Fruit fly (Drosophila melanogaster) whole organism, prepupa: ENCODE data around the gene CG15021.

Experiments
- Blimp-1 ChIP-seq: fragments of 200-800 bp; sonication (Bioruptor generic); optimal IDR thresholded peaks from 3 replicates; lab custom pipeline; 2017; ENCODE audit warnings: missing biosample characterization, missing genetic modification characterization, mild to moderate bottlenecking, moderate library complexity, missing genetic modification reagents
- CG10631 ChIP-seq: fragments of 200-800 bp; sonication (Bioruptor generic); optimal IDR thresholded peaks from 2 replicates; lab custom pipeline; 2016; ENCODE audit warnings: missing biosample characterization, missing genetic modification characterization
- CG10669 ChIP-seq: fragments of 200-800 bp; sonication (Bioruptor generic); optimal IDR thresholded peaks from 3 replicates; lab custom pipeline; 2018; ENCODE audit warnings: missing biosample characterization, mild to moderate bottlenecking, missing genetic modification characterization, moderate library complexity
- CG11294 ChIP-seq: fragments of 200-800 bp; sonication (Bioruptor generic); IDR thresholded peaks from 2 replicates; pipeline ENCODE4 v1.3.6; 2022; ENCODE audit warnings: missing biosample characterization, missing genetic modification characterization
- CG11762 ChIP-seq: fragments of 200-800 bp; sonication (Bioruptor generic); optimal IDR thresholded peaks from 3 replicates; lab custom pipeline; 2016; ENCODE audit warnings: missing biosample characterization, missing genetic modification characterization; ENCODE audit not compliant: insufficient read depth
- CG11902 ChIP-seq: fragments of 200-800 bp; sonication (Bioruptor generic); optimal IDR thresholded peaks from 3 replicates; lab custom pipeline; 2016; ENCODE audit warnings: missing biosample characterization, missing genetic modification characterization
- CG1621 ChIP-seq: fragments of 200-800 bp; sonication (Bioruptor generic); optimal IDR thresholded peaks from 3 replicates; lab custom pipeline; 2018; ENCODE audit warnings: missing biosample characterization, mild to moderate bottlenecking, missing genetic modification characterization
- CG16779 ChIP-seq: fragments of 200-800 bp; sonication (Bioruptor generic); optimal IDR thresholded peaks from 3 replicates; lab custom pipeline; 2017; ENCODE audit warnings: missing biosample characterization, mild to moderate bottlenecking, missing genetic modification characterization
- CG32006 ChIP-seq: fragments of 200-800 bp; sonication (Bioruptor generic); optimal IDR thresholded peaks from 3 replicates; lab custom pipeline; 2017; ENCODE audit warnings: missing biosample characterization, mild to moderate bottlenecking, missing genetic modification characterization
- CG3919 ChIP-seq: fragments of 200-800 bp; sonication (Bioruptor generic); optimal IDR thresholded peaks from 3 replicates; lab custom pipeline; 2016; ENCODE audit warnings: missing biosample characterization, missing genetic modification characterization
- CG4318 ChIP-seq: fragments of 200-800 bp; sonication (Bioruptor generic); optimal IDR thresholded peaks from 3 replicates; lab custom pipeline; 2017; ENCODE audit warnings: missing biosample characterization, mild to moderate bottlenecking, missing genetic modification characterization
- CG6163 ChIP-seq: fragments of 200-800 bp; sonication (Bioruptor generic); IDR thresholded peaks from 3 replicates; pipeline ENCODE4 v1.3.6; 2022; ENCODE audit warnings: missing biosample characterization, missing genetic modification characterization
- CG6276 ChIP-seq: fragments of 200-800 bp; sonication (Bioruptor generic); optimal IDR thresholded peaks from 2 replicates; lab custom pipeline; 2017; ENCODE audit warnings: missing biosample characterization, mild to moderate bottlenecking, missing genetic modification characterization
- CG6792 ChIP-seq: fragments of 200-800 bp; sonication (Bioruptor generic); optimal IDR thresholded peaks from 3 replicates; lab custom pipeline; 2016; ENCODE audit warnings: missing biosample characterization, missing genetic modification characterization
- CG6808 ChIP-seq: fragments of 200-800 bp; sonication (Bioruptor generic); optimal IDR thresholded peaks from 3 replicates; lab custom pipeline; 2017; ENCODE audit warnings: missing biosample characterization, missing genetic modification characterization, mild to moderate bottlenecking, moderate library complexity, missing genetic modification reagents
- CG6854 ChIP-seq: fragments of 200-800 bp; sonication (Bioruptor generic); optimal IDR thresholded peaks from 2 replicates; lab custom pipeline; 2017; ENCODE audit warnings: missing biosample characterization, mild to moderate bottlenecking, missing genetic modification characterization
- CG7368 ChIP-seq: fragments of 200-800 bp; sonication (Bioruptor generic); optimal IDR thresholded peaks from 3 replicates; lab custom pipeline; 2016; ENCODE audit warnings: missing biosample characterization, missing genetic modification characterization
- CG8119 ChIP-seq: fragments of 200-800 bp; sonication (Bioruptor generic); IDR thresholded peaks from 3 replicates; pipeline ENCODE4 v1.3.6; 2022; ENCODE audit warnings: missing biosample characterization, missing genetic modification characterization
- CG8319 ChIP-seq: fragments of 200-800 bp; sonication (Bioruptor generic); optimal IDR thresholded peaks from 3 replicates; lab custom pipeline; 2016; ENCODE audit warnings: missing biosample characterization, missing genetic modification characterization
- CG8632 ChIP-seq: fragments of 200-800 bp; sonication (Bioruptor generic); optimal IDR thresholded peaks from 3 replicates; lab custom pipeline; 2016; ENCODE audit warnings: missing biosample characterization, missing genetic modification characterization
- CG9139 ChIP-seq: fragments of 200-800 bp; sonication (Bioruptor generic); optimal IDR thresholded peaks from 3 replicates; lab custom pipeline; 2017; ENCODE audit warnings: missing biosample characterization, mild to moderate bottlenecking, missing genetic modification characterization
- Eip75B ChIP-seq: fragments of 200-800 bp; sonication (Bioruptor generic); optimal IDR thresholded peaks from 3 replicates; lab custom pipeline; 2016; ENCODE audit warnings: missing biosample characterization, missing genetic modification characterization
- Eip78C ChIP-seq: fragments of 200-800 bp; sonication (Bioruptor generic); peaks from one replicate; lab custom pipeline; 2016; ENCODE audit warnings: missing biosample characterization, missing genetic modification characterization
- Gug ChIP-seq: fragments of 200-800 bp; sonication (Bioruptor generic); IDR thresholded peaks from 2 replicates; pipeline ENCODE4 v1.3.6; 2022; ENCODE audit warnings: missing biosample characterization, missing genetic modification characterization
- Hr38 ChIP-seq: sonication (Bioruptor generic); optimal IDR thresholded peaks from 2 replicates; lab custom pipeline; 2016; ENCODE audit warnings: missing biosample characterization, missing genetic modification characterization
- Hr39 ChIP-seq: fragments of 200-800 bp; sonication (Bioruptor generic); optimal IDR thresholded peaks from 2 replicates; lab custom pipeline; 2016; ENCODE audit warnings: missing biosample characterization, missing genetic modification characterization
- Lpt ChIP-seq: fragments of 200-800 bp; sonication (Bioruptor generic); optimal IDR thresholded peaks from 3 replicates; lab custom pipeline; 2016; ENCODE audit warnings: missing biosample characterization, missing genetic modification characterization
- Met ChIP-seq: fragments of 200-800 bp; sonication (Bioruptor generic); optimal IDR thresholded peaks from 3 replicates; lab custom pipeline; 2016; ENCODE audit warnings: missing biosample characterization, missing genetic modification characterization
- OdsH ChIP-seq: fragments of 200-800 bp; sonication (Bioruptor generic); optimal IDR thresholded peaks from 3 replicates; lab custom pipeline; 2016; ENCODE audit warnings: missing biosample characterization, missing genetic modification characterization
- Smox ChIP-seq: fragments of 200-800 bp; sonication (Bioruptor generic); optimal IDR thresholded peaks from 3 replicates; lab custom pipeline; 2016; ENCODE audit warnings: missing biosample characterization, missing genetic modification characterization
- Sox102F ChIP-seq: fragments of 200-800 bp; sonication (Bioruptor generic); optimal IDR thresholded peaks from 2 replicates; lab custom pipeline; 2016; ENCODE audit warnings: missing biosample characterization, mild to moderate bottlenecking, missing genetic modification characterization
- Sox15 ChIP-seq: fragments of 200-800 bp; sonication (Bioruptor generic); optimal IDR thresholded peaks from 3 replicates; lab custom pipeline; 2016; ENCODE audit warnings: missing biosample characterization, missing genetic modification characterization
- achi ChIP-seq: fragments of 200-800 bp; sonication (Bioruptor generic); optimal IDR thresholded peaks from 3 replicates; lab custom pipeline; 2016; ENCODE audit warnings: missing biosample characterization, missing genetic modification characterization
- acj6 ChIP-seq: fragments of 200-800 bp; sonication (Bioruptor generic); optimal IDR thresholded peaks from 3 replicates; lab custom pipeline; 2016; ENCODE audit warnings: missing biosample characterization, missing genetic modification characterization
- cyc ChIP-seq: fragments of 200-800 bp; sonication (Bioruptor generic); optimal IDR thresholded peaks from 3 replicates; lab custom pipeline; 2016; ENCODE audit warnings: missing biosample characterization, missing genetic modification characterization
- dac ChIP-seq: fragments of 200-800 bp; sonication (Bioruptor generic); optimal IDR thresholded peaks from 2 replicates; lab custom pipeline; 2017; ENCODE audit warnings: missing biosample characterization, mild to moderate bottlenecking, missing genetic modification characterization
- eg ChIP-seq: fragments of 200-800 bp; sonication (Bioruptor generic); IDR thresholded peaks from 3 replicates; pipeline ENCODE4 v1.3.6; 2022; ENCODE audit warnings: missing biosample characterization, missing genetic modification characterization
- esn ChIP-seq: fragments of 200-800 bp; sonication (Bioruptor generic); optimal IDR thresholded peaks from 2 replicates; lab custom pipeline; 2016; ENCODE audit warnings: missing biosample characterization, mild to moderate bottlenecking, missing genetic modification characterization, moderate library complexity
- fd59A ChIP-seq: fragments of 200-800 bp; sonication (Bioruptor generic); optimal IDR thresholded peaks from 2 replicates; lab custom pipeline; 2017; ENCODE audit warnings: missing biosample characterization, mild to moderate bottlenecking, missing genetic modification characterization, missing genetic modification reagents
- fkh ChIP-seq: fragments of 200-800 bp; sonication (Bioruptor generic); optimal IDR thresholded peaks from 3 replicates; lab custom pipeline; 2017; ENCODE audit warnings: missing biosample characterization, mild to moderate bottlenecking, missing genetic modification characterization, moderate library complexity
- lz ChIP-seq: fragments of 200-800 bp; sonication (Bioruptor generic); optimal IDR thresholded peaks from 3 replicates; lab custom pipeline; 2016; ENCODE audit warnings: missing biosample characterization, missing genetic modification characterization
- net ChIP-seq: fragments of 200-800 bp; sonication (Bioruptor generic); optimal IDR thresholded peaks from 3 replicates; lab custom pipeline; 2016; ENCODE audit warnings: missing biosample characterization, missing genetic modification characterization
- pdm3 ChIP-seq: fragments of 200-800 bp; sonication (Bioruptor generic); optimal IDR thresholded peaks from 3 replicates; lab custom pipeline; 2016; ENCODE audit warnings: missing biosample characterization, missing genetic modification characterization
- salr ChIP-seq, 2 experiments: fragments of 200-800 bp; sonication (Bioruptor generic); optimal IDR thresholded peaks; 3 replicates each; lab custom pipeline; 2016 to 2018; ENCODE audit warnings: missing biosample characterization in 2 of 2, missing genetic modification characterization in 2 of 2, mild to moderate bottlenecking in 1 of 2
- spab ChIP-seq: fragments of 200-800 bp; sonication (Bioruptor generic); optimal IDR thresholded peaks from 2 replicates; lab custom pipeline; 2017; ENCODE audit warnings: missing biosample characterization, mild to moderate bottlenecking, missing genetic modification characterization, missing genetic modification reagents
- ss ChIP-seq, 2 experiments: fragments of 200-800 bp; sonication (Bioruptor generic); optimal IDR thresholded peaks; 2 replicates in 1 of 2; 3 replicates in 1 of 2; lab custom pipeline; 2017 to 2018; ENCODE audit warnings: mild to moderate bottlenecking in 2 of 2, missing biosample characterization in 2 of 2, missing genetic modification characterization in 2 of 2, moderate library complexity in 1 of 2
- svp ChIP-seq: fragments of 200-800 bp; sonication (Bioruptor generic); peaks from one replicate; lab custom pipeline; 2016; ENCODE audit warnings: missing biosample characterization, missing genetic modification characterization
- topi ChIP-seq: fragments of 200-800 bp; sonication (Bioruptor generic); optimal IDR thresholded peaks from 3 replicates; lab custom pipeline; 2016; ENCODE audit warnings: missing biosample characterization, missing genetic modification characterization

CG15021 gene

dm6 chr3L:4397874-4398273 lies 38.6 kb upstream of the CG15021 start (continued):
- TF ChIP-seq ss (GFP tag; optimal IDR thresholded peaks at IDR 0.05; lab: Kevin White, UChicago) (no peak), net (GFP tag; lab: Kevin White, UChicago) (peak; percentile 32), Sox15 (GFP tag; lab: Kevin White, UChicago) (no peak), CG7368 (no peak), CG11902 (GFP tag; lab: Kevin White, UChicago) (no peak), CG6163 (peak; percentile 77; the same call in 2 of the 3 replicates), Hr38 (GFP tag; lab: Kevin White, UChicago) (no peak), CG1621 (no peak), CG16779 (tag; lab: Kevin White, UChicago) (peak; percentile 35), CG4318 (GFP tag; lab: Kevin White, UChicago) (peak; percentile 8), achi (peak; percentile 58), CG6854 (GFP tag; lab: Kevin White, UChicago) (no peak), Blimp-1 (GFP tag; lab: Kevin White, UChicago) (no peak), CG32006 (GFP tag; lab: Kevin White, UChicago) (peak; percentile 70), CG8119 (GFP tag; lab: Robert Waterston, UW) (no peak), fkh (no peak), CG10669 (GFP tag; lab: Kevin White, UChicago) (no peak), CG11294 (GFP tag; lab: Robert Waterston, UW) (no peak), Gug (GFP tag; lab: Robert Waterston, UW) (peak; percentile 37; the same call in 1 of the 2 replicates), spab (GFP tag; lab: Kevin White, UChicago) (no peak), CG9139 (GFP tag; lab: Kevin White, UChicago) (no peak), topi (GFP tag; lab: Kevin White, UChicago) (no peak), lz (GFP tag; lab: Kevin White, UChicago) (no peak), Sox102F (peak; percentile 6), dac (GFP tag; lab: Kevin White, UChicago) (no peak), CG11762 (no peak), eg (GFP tag; lab: Robert Waterston, UW) (no peak), CG6808 (no peak), CG10631 (GFP tag; lab: Kevin White, UChicago) (peak; percentile 58), Eip75B (peak; percentile 31), Lpt (GFP tag; lab: Kevin White, UChicago) (peak; percentile 35), CG6276 (GFP tag; lab: Kevin White, UChicago) (no peak), svp (GFP tag; lab: Kevin White, UChicago) (peak; percentile 51), Eip78C (GFP tag; lab: Kevin White, UChicago) (peak; percentile 80), salr (GFP tag; optimal IDR thresholded peaks at IDR 0.05; lab: Kevin White, UChicago) (peak in 1 of 2 experiments; percentile 59)

- TF ChIP-seq cyc (GFP tag; lab: Kevin White, UChicago) (peak; percentile 1), dac (GFP tag; lab: Kevin White, UChicago) (no peak), CG8119 (GFP tag; lab: Robert Waterston, UW) (0 out of 3 replicates have a peak, but pooled peaks have one; percentile 18), acj6 (GFP tag; lab: Kevin White, UChicago) (peak; percentile 16), fkh (no peak), svp (GFP tag; lab: Kevin White, UChicago) (peak; percentile 62), CG3919 (GFP tag; lab: Kevin White, UChicago) (peak; percentile 12), OdsH (GFP tag; lab: Kevin White, UChicago) (peak; percentile 15), topi (GFP tag; lab: Kevin White, UChicago) (peak; percentile 7), CG6792 (GFP tag; lab: Kevin White, UChicago) (peak; percentile 26), esn (peak; percentile 13), fd59A (no peak), spab (GFP tag; lab: Kevin White, UChicago) (no peak), CG4318 (GFP tag; lab: Kevin White, UChicago) (no peak), Eip78C (GFP tag; lab: Kevin White, UChicago) (peak; percentile 53), Hr39 (GFP tag; lab: Kevin White, UChicago) (no peak), CG32006 (GFP tag; lab: Kevin White, UChicago) (peak; percentile 14), Sox15 (GFP tag; lab: Kevin White, UChicago) (no peak), eg (GFP tag; lab: Robert Waterston, UW) (no peak), pdm3 (GFP tag; lab: Kevin White, UChicago) (no peak), Smox (peak; percentile 4), Blimp-1 (GFP tag; lab: Kevin White, UChicago) (no peak), salr (GFP tag; optimal IDR thresholded peaks at IDR 0.05; lab: Kevin White, UChicago) (no peak), Met (GFP tag; lab: Kevin White, UChicago) (peak; percentile 2), CG8632 (no peak), CG8319 (peak; percentile 11), net (GFP tag; lab: Kevin White, UChicago) (no peak)
Measured at dm6 chr3L:4399905-4400304, 36.6 kb upstream of the CG15021 start.
